Worm (Caenorhabditis elegans): ENCODE measurements around the gene dcn-1.

ce11 chrIII:4281955-4282618 lies 31.6 kb upstream of the dcn-1 start:
- no peak for TF ChIP-seq elt-3 (tag; optimal IDR thresholded peaks at IDR 0.05)
- TF ChIP-seq lin-39 (tag; optimal IDR thresholded peaks at IDR 0.05) = peak; percentile 69
- TF ChIP-seq unc-39 (tag; optimal IDR thresholded peaks at IDR 0.05) = no peak
- peak; percentile 3 for TF ChIP-seq R02D3.7 (tag; optimal IDR thresholded peaks at IDR 0.05)
- peak; percentile 95 for TF ChIP-seq lin-11 (tag; optimal IDR thresholded peaks at IDR 0.05)
- peak; percentile 100 for TF ChIP-seq F13H6.1 (tag; optimal IDR thresholded peaks at IDR 0.05)
- TF ChIP-seq alr-1 (tag; optimal IDR thresholded peaks at IDR 0.05) = no peak
- no peak for TF ChIP-seq mbf-1 (tag; optimal IDR thresholded peaks at IDR 0.05)
- TF ChIP-seq unc-62 (GFP tag; optimal IDR thresholded peaks at IDR 0.05) = peak; percentile 85
- peak; percentile 67 for TF ChIP-seq nhr-12 (tag; optimal IDR thresholded peaks at IDR 0.05)

All from whole organism, L2 larva.